Fruit fly (Drosophila melanogaster) whole organism, adult: ENCODE measurements around the gene vri.

Experiments
- CG12768 ChIP-seq: fragments of 200-800 bp; sonication (Bioruptor generic); optimal IDR thresholded peaks from 2 replicates; lab custom pipeline; 2017; ENCODE audit warnings: missing biosample characterization, missing genetic modification characterization, mild to moderate bottlenecking, moderate library complexity, missing genetic modification reagents
- CG14711 ChIP-seq: fragments of 200-800 bp; sonication (Bioruptor generic); optimal IDR thresholded peaks from 2 replicates; lab custom pipeline; 2018; ENCODE audit warnings: missing biosample characterization, mild to moderate bottlenecking, missing genetic modification characterization, moderate library complexity
- CG33017 ChIP-seq: fragments of 200-800 bp; sonication (Bioruptor generic); optimal IDR thresholded peaks from 2 replicates; lab custom pipeline; 2018; ENCODE audit warnings: missing biosample characterization, mild to moderate bottlenecking, missing genetic modification characterization, moderate library complexity
- CG7045 ChIP-seq: fragments of 200-800 bp; sonication (Bioruptor generic); optimal IDR thresholded peaks from 2 replicates; lab custom pipeline; 2017; ENCODE audit warnings: missing biosample characterization, mild to moderate bottlenecking, missing genetic modification characterization
- Hr96 ChIP-seq: fragments of 200-800 bp; sonication (Bioruptor generic); optimal IDR thresholded peaks from 2 replicates; lab custom pipeline; 2016; ENCODE audit warnings: missing biosample characterization, missing genetic modification characterization
- Mnt ChIP-seq: fragments of 200-800 bp; sonication (Bioruptor generic); optimal IDR thresholded peaks from 2 replicates; lab custom pipeline; 2016; ENCODE audit warnings: missing biosample characterization, mild to moderate bottlenecking, missing genetic modification characterization
- cic ChIP-seq: fragments of 200-800 bp; sonication (Bioruptor generic); optimal IDR thresholded peaks from 2 replicates; lab custom pipeline; 2017; ENCODE audit warnings: missing biosample characterization, mild to moderate bottlenecking, missing genetic modification characterization, moderate library complexity
- kay ChIP-seq: fragments of 200-800 bp; sonication (Bioruptor generic); peaks from one replicate; lab custom pipeline; 2016; ENCODE audit warnings: missing biosample characterization, missing genetic modification characterization, borderline replicate concordance
- ovo ChIP-seq: fragments of 200-800 bp; sonication (Bioruptor generic); optimal IDR thresholded peaks from 2 replicates; lab custom pipeline; 2016; ENCODE audit warnings: missing biosample characterization, missing genetic modification characterization
- tj ChIP-seq: fragments of 200-800 bp; sonication (Bioruptor generic); optimal IDR thresholded peaks from 3 replicates; lab custom pipeline; 2017; ENCODE audit warnings: missing biosample characterization, mild to moderate bottlenecking, missing genetic modification characterization, moderate library complexity
- toe ChIP-seq: fragments of 200-800 bp; sonication (Bioruptor generic); optimal IDR thresholded peaks from 2 replicates; lab custom pipeline; 2016; ENCODE audit warnings: missing biosample characterization, missing genetic modification characterization

- no peak for TF ChIP-seq tj (GFP tag; lab: Kevin White, UChicago)
- no peak for TF ChIP-seq CG14711 (tag; lab: Kevin White, UChicago)
- no peak for TF ChIP-seq Hr96 (GFP tag; lab: Kevin White, UChicago)
- no peak for TF ChIP-seq CG12768
- TF ChIP-seq cic (GFP tag; lab: Kevin White, UChicago) = no peak
- TF ChIP-seq Mnt = no peak
- no peak for TF ChIP-seq CG33017 (tag; lab: Kevin White, UChicago)
- no peak for TF ChIP-seq ovo (GFP tag; lab: Kevin White, UChicago)
- TF ChIP-seq kay (GFP tag; lab: Kevin White, UChicago) = no peak
- no peak for TF ChIP-seq CG7045 (GFP tag; lab: Kevin White, UChicago)
- TF ChIP-seq toe (GFP tag; lab: Kevin White, UChicago) = no peak
These were observed 24.6 kb upstream of the vri start for dm6 chr2L:5264157-5264556.
